Worm (Caenorhabditis elegans): ENCODE data around the gene C04C3.7.
"Not testable (repeated sequence)": the region's sequence is repeated elsewhere in the genome, so short reads cannot be mapped to it uniquely, and the experiment has no call there.

The C04C3.7 gene

ce11 chrIV:3433387-3433786, at the start of gene C04C3.7:
Gene C04C3.7, minus strand, starts transcription at chrIV:3433487.
- not testable (repeated sequence) for TF ChIP-seq him-1, W03F9.2, dao-5 (tag; optimal IDR thresholded peaks at IDR 0.05)

DNA sequence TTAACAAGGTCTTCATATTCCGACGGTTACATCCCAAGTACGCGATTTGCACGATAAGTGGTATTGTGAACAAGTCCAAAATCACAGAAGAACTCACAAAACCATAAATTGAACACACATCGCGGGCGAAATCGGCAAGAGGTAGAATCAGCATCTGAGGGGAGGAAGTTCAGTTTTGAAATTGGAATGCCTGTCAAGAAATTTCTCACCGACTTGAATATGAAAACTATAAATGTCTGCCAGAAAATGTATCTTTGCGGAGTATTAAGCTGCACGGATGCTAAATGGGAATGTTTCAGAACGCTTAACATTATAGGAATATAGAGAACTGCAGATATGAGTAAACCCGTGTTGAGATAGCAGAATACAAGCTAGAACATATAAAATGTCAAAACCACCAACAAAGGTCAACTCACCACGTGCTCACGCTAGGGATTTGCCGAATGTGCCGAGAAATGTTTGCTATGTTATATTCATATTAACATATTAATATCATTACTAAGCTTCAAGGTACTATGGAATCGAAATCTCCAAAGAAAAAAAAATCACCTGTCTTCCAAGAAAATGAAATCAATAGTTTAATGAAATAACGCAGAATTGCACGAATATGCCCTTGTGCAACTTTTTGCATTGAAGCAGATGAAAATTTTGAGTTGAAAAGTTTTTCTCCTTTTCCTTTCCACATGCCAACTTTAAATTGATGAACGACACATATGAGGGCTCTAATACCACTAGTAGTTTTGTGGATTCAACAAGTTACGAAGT, 49.1 kb upstream of the C04C3.7 start, which contains the start of gene srz-82:
TSS of gene srz-82 (plus strand) at position 701 of the 765 bp plus-strand sequence.
- TF ChIP-seq dao-5 (tag; optimal IDR thresholded peaks at IDR 0.05) (no peak), him-1 (tag; optimal IDR thresholded peaks at IDR 0.05) (no peak), W03F9.2 (tag; optimal IDR thresholded peaks at IDR 0.05) (no peak)

DNA sequence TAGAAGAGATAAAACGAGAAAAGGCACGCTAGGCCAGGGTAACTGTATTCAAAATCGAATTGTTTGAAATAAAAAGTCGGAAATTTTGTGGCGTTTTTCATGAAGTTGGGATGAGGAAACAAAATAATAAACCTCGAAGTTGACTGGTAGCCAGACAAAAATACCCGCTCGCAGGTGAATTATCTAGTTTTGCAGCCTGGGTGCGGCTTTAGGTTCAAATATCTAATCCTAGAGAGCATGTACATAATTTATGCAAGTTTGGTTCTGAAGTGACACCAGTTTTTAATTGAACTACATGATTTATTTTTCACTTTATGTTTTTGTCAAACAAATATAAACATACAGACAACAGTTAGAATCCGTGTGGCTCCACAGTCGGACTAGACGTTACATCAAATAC, 48.5 kb upstream of the C04C3.7 start, which contains the start of gene srz-37:
TSS of gene srz-37 (minus strand) at position 101 of the 400 bp plus-strand sequence.
- no peak for TF ChIP-seq him-1 (tag; optimal IDR thresholded peaks at IDR 0.05)
- TF ChIP-seq W03F9.2 (tag; optimal IDR thresholded peaks at IDR 0.05) = no peak
- TF ChIP-seq dao-5 (tag; optimal IDR thresholded peaks at IDR 0.05) = no peak

DNA sequence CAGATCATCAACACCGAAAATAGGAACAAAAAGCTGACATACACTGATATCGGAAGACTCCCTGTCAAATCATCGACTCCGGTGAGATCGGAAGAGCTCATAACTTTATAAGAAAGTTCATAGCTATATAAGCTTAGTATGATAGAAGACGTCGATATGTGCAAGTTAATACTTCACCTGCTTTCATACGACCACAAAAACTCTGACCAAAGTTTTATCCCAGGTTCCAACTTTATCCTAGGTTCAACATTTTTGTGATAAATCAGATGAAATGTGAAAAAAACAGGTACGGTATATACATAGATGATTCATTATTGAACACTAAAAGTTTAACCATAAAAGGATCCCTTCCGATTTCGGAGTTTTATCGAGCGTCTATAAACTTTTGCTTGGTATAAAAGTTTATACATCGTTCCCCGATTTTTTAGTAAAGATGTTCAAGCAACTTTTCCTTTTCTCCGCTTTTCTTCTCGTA, 45.7 kb upstream of the C04C3.7 start, which contains the start of the genes srz-70 and C09G12.5:
TSS of gene srz-70 (minus strand) at position 101 of the 475 bp plus-strand sequence.
TSS of gene C09G12.5 (plus strand) at position 425 of the 475 bp plus-strand sequence.
- TF ChIP-seq dao-5 (tag; optimal IDR thresholded peaks at IDR 0.05) (no peak), him-1 (tag; optimal IDR thresholded peaks at IDR 0.05) (no peak), W03F9.2 (tag; optimal IDR thresholded peaks at IDR 0.05) (no peak)

ce11 chrIV:3477124-3477523, 43.8 kb upstream of the C04C3.7 start, which contains the start of gene srz-69:
Gene srz-69, minus strand, starts transcription at chrIV:3477224.
- TF ChIP-seq dao-5 (tag; optimal IDR thresholded peaks at IDR 0.05) (no peak), him-1 (tag; optimal IDR thresholded peaks at IDR 0.05) (no peak), W03F9.2 (tag; optimal IDR thresholded peaks at IDR 0.05) (no peak)

DNA sequence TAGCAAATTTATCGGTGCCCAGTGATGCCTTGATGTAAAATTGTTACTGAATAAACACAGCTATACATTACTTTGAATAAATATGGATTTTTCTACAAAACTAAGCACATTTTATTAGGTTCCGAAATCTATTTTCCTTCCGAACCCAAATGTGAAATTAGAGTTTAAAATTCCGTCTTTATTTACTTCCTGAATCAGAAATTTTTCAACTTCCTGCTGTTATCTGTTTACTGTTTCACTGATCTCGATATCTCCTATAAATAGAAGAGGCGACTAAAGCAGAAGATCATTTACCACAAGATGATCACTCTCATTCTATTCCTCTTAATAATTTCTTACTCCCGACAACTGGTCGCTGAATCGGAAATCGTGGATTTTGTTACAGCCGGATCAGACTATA, 36.5 kb upstream of the C04C3.7 start, which contains the start of gene F58E2.2:
TSS of gene F58E2.2 (plus strand) at position 301 of the 400 bp plus-strand sequence.
- TF ChIP-seq W03F9.2 (tag; optimal IDR thresholded peaks at IDR 0.05) (no peak), him-1 (tag; optimal IDR thresholded peaks at IDR 0.05) (no peak), dao-5 (tag; optimal IDR thresholded peaks at IDR 0.05) (no peak)

DNA sequence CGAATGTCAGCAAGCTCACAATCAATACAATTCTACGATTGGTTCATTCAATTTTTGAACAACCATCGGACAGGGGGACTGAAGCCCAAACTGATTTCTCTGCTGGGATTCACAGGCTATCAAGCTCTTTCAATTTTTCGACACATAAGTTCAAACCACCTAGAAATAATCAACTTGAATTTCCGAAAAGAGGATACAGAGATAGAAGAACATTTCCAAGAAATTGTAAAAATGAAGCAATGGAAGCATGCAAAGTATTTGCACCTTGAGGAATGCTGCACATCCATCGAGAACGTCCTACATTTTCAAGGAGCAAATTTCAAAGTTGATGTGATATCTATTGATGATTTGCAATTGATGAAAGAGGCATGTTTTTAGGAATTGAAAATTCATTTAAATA, 34.5 kb upstream of the C04C3.7 start:
- TF ChIP-seq him-1 (tag; optimal IDR thresholded peaks at IDR 0.05) = no peak
- TF ChIP-seq W03F9.2 (tag; optimal IDR thresholded peaks at IDR 0.05) = no peak
- TF ChIP-seq dao-5 (tag; optimal IDR thresholded peaks at IDR 0.05) = no peak

DNA sequence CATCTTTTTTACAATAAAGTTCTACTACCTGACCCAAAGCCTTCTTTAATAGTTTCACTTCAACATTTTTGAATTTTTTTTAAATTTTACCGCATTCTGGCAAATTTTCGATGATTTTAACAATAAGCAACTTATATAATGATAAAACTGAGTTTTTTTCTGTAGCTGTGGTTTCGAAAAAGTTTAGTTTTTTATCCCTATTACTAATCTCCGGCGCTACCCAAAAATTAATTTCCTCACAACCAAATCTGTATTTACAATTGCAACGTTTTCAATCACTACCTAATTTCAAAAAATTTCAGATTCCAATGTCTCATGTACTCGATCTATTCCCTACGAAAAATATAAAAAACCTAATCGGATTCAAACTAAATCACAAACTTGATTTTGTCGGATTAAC, 33.8 kb upstream of the C04C3.7 start, which contains the start of gene F58E2.3:
TSS of gene F58E2.3 (plus strand) at position 301 of the 400 bp plus-strand sequence.
- TF ChIP-seq W03F9.2 (tag; optimal IDR thresholded peaks at IDR 0.05) = no peak
- TF ChIP-seq him-1 (tag; optimal IDR thresholded peaks at IDR 0.05) = no peak
- TF ChIP-seq dao-5 (tag; optimal IDR thresholded peaks at IDR 0.05) = no peak

- TF ChIP-seq him-1 (tag; optimal IDR thresholded peaks at IDR 0.05) = no peak
- no peak for TF ChIP-seq W03F9.2 (tag; optimal IDR thresholded peaks at IDR 0.05)
- TF ChIP-seq dao-5 (tag; optimal IDR thresholded peaks at IDR 0.05) = no peak
Measured at ce11 chrIV:3463254-3463653, 30.0 kb upstream of the C04C3.7 start, which contains the start of gene F58E2.4. Gene F58E2.4, plus strand, starts transcription at chrIV:3463387.

DNA sequence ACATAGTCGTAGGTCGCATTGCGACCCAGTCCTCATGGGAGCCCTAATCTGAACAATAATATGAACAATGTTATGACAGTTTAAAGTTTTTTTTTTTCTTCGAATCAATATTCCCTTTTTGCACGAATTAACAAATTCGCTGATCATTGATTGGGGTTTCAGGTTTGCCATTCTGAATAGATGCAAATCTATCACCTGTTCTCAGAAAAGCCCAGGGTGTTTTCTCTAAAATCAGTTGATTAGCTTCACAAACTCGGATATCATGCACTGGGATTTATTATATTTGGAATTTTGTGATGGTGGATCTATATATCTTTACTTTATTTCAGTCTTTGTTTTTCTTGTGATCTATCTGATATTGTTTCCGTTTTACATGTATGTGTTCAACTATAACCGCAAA, 20.1 kb upstream of the C04C3.7 start, which contains the start of gene srz-23:
TSS of gene srz-23 (plus strand) at position 263 of the 400 bp plus-strand sequence.
- TF ChIP-seq W03F9.2 (tag; optimal IDR thresholded peaks at IDR 0.05) (no peak), dao-5 (tag; optimal IDR thresholded peaks at IDR 0.05) (no peak), him-1 (tag; optimal IDR thresholded peaks at IDR 0.05) (no peak)

DNA sequence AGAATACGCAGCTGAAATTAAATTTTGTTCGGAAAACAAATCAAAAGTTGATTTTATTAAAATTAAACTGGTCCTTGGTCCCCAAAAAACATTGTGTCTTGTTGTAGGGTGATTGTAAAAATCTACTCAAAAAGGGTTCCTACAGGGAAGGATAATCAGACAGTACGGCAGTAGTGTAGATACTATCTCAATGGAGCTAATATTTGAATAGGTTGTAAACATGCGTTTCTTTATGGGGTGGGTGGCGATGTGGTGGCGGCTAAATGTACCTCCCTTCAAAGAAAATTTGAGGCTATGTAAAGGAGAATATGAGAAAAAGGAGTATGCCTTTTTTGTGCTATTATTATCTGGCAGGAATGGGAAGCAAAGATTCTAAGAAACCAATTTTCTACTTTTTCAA, 19.2 kb upstream of the C04C3.7 start:
- no peak for TF ChIP-seq him-1 (tag; optimal IDR thresholded peaks at IDR 0.05)
- TF ChIP-seq dao-5 (tag; optimal IDR thresholded peaks at IDR 0.05) = no peak
- TF ChIP-seq W03F9.2 (tag; optimal IDR thresholded peaks at IDR 0.05) = no peak

DNA sequence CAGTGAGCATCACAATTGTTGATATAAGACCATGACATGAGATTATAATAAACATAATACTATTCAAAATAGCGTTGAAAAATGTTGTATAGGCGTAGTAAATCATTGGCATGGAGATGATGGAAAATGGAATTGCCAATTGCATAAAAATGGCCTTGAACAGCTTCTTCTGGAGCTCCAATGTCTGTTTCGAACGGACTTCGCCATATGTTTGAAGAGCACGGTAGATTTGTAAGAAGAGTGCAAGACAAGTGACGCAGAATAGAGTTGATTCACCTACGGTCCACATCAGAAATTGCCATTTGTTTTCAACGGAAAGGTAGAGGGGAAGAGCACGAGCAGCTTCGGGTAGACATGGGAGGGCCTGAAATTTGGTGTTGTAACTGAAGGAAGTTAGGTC, 14.1 kb upstream of the C04C3.7 start:
- TF ChIP-seq W03F9.2 (tag; optimal IDR thresholded peaks at IDR 0.05) = no peak
- TF ChIP-seq him-1 (tag; optimal IDR thresholded peaks at IDR 0.05) = no peak
- TF ChIP-seq dao-5 (tag; optimal IDR thresholded peaks at IDR 0.05) = no peak

ce11 chrIV:3444614-3445013, 11.3 kb upstream of the C04C3.7 start, which contains the start of gene F58E2.5:
Gene F58E2.5, plus strand, starts transcription at chrIV:3444914.
- TF ChIP-seq dao-5 (tag; optimal IDR thresholded peaks at IDR 0.05) (no peak), him-1 (tag; optimal IDR thresholded peaks at IDR 0.05) (no peak), W03F9.2 (tag; optimal IDR thresholded peaks at IDR 0.05) (no peak)

- no peak for TF ChIP-seq him-1 (tag; optimal IDR thresholded peaks at IDR 0.05)
- no peak for TF ChIP-seq W03F9.2 (tag; optimal IDR thresholded peaks at IDR 0.05)
- TF ChIP-seq dao-5 (tag; optimal IDR thresholded peaks at IDR 0.05) = no peak
Measured at ce11 chrIV:3444101-3444500, 10.8 kb upstream of the C04C3.7 start, which contains the start of gene F09D12.2. Gene F09D12.2, minus strand, starts transcription at chrIV:3444201.

Data from whole organism, L4/young adult.